Fruit fly (Drosophila melanogaster): Measurements from ENCODE around the gene fzr.

DNA sequence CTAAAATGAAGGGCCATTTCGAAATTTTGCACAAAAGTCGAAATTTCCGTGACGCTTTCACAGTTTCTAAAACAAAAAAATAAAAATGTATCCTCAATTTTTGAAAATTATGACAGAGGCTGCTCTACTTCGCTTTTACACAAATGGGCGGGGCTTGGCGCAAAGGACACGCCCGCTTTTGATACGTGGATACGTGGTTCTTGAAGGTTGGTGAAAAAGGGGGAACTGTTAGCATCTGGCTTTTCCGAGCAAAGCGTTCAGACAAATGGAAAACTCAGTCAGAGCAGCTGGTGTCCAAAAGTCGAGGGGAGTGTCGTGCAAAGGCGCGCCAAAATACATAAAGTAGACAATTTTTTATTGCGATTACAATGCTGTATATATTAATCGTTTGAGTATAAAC lies 34.6 kb downstream of the fzr start, which contains the start of gene CG3062:
- TF ChIP-seq tj (GFP tag; optimal IDR thresholded peaks at IDR 0.05) (no peak), Mnt (GFP tag; optimal IDR thresholded peaks at IDR 0.05) (no peak), CG14711 (tag; optimal IDR thresholded peaks at IDR 0.05) (no peak), CG5204 (GFP tag; optimal IDR thresholded peaks at IDR 0.05) (no peak), cic (GFP tag; optimal IDR thresholded peaks at IDR 0.05) (no peak), pad (GFP tag; optimal IDR thresholded peaks at IDR 0.05) (no peak), toe (GFP tag; optimal IDR thresholded peaks at IDR 0.05) (no peak), ovo (GFP tag; optimal IDR thresholded peaks at IDR 0.05) (no peak), Hr96 (GFP tag; optimal IDR thresholded peaks at IDR 0.05) (no peak)

Data from whole organism, adult.